Worm (Caenorhabditis elegans) whole organism, early embryonic: ENCODE data around the gene C37H5.13.

Source experiments
- B0310.2 ChIP-seq: sonication (generic microtip); optimal IDR thresholded peaks from 2 replicates; lab custom pipeline; 2016; ENCODE audit warnings: mild to moderate bottlenecking, missing genetic modification characterization, missing compliant biosample characterization
- ama-1 ChIP-seq: fragments of 150-350 bp; optimal IDR thresholded peaks from 2 replicates; lab custom pipeline; 2014
- ceh-36 ChIP-seq: sonication (generic microtip); optimal IDR thresholded peaks from 2 replicates; lab custom pipeline; 2016; ENCODE audit warnings: missing genetic modification characterization, inconsistent platforms, missing compliant biosample characterization
- flt-1 ChIP-seq: fragments of 200-800 bp; sonication (Bioruptor generic); IDR thresholded peaks from 2 replicates; pipeline ENCODE4 v1.3.6; 2022; ENCODE audit warnings: missing genetic modification characterization, missing compliant biosample characterization
- hnd-1 ChIP-seq: sonication (generic microtip); optimal IDR thresholded peaks from 2 replicates; lab custom pipeline; 2016; ENCODE audit warnings: missing genetic modification characterization, missing compliant biosample characterization
- sea-1 ChIP-seq: fragments of 200-800 bp; sonication (Bioruptor generic); conservative IDR thresholded peaks from 2 replicates; pipeline ENCODE4 v1.3.6; 2022; ENCODE audit warnings: missing genetic modification characterization, missing compliant biosample characterization

ce11 chrV:4879251-4879650, 16.5 kb upstream of the C37H5.13 start, which contains the start of gene T19H12.15:
- TF ChIP-seq B0310.2 (tag; lab: Kevin White, UChicago) (no peak), ama-1 (lab: Kevin White, UChicago) (no peak), hnd-1 (tag; lab: Kevin White, UChicago) (no peak), flt-1 (GFP tag; lab: Robert Waterston, UW) (no peak), ceh-36 (tag; lab: Kevin White, UChicago) (no peak), sea-1 (no peak)
